Fruit fly (Drosophila melanogaster): Measurements from ENCODE around the gene CG6813.

Gene CG6813

DNA sequence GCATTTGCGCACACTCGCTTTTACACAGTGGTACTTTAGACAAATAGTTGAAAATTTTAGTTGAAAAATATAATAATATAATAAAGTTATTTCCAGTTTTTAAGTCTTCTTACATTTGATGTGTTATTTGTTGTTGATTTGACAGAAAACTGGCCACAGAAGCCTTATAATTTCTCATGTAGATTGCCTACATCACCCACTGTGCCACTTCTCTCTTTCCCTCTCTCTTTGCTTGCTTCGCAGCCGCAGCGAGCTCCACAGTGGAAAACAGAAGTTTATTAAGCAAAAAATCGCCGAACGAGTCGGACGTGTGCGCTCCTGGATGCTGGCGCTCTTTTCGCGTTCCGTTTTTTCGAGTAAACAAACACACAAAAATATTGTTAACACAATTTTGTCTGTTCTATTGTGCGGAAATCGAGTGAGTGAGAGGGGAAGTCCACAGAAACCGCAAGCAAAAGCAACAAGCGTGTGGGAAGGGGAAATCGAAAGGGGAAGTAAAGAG is 29.5 kb upstream of the CG6813 start, which contains the start of gene CG42327 (continued):
- peak; percentile 87 for TF ChIP-seq Lim3 (GFP tag; IDR thresholded peaks at IDR 0.05)
- TF ChIP-seq Drgx (GFP tag; IDR thresholded peaks at IDR 0.05), result peak; percentile 98
- TF ChIP-seq bsh (GFP tag; optimal IDR thresholded peaks at IDR 0.05), result peak; percentile 91 to 98
- peak; percentile 69 for TF ChIP-seq CG11085 (GFP tag; IDR thresholded peaks at IDR 0.05)
- peak; percentile 86 for TF ChIP-seq Dbx (GFP tag; IDR thresholded peaks at IDR 0.05)
- TF ChIP-seq Doc3 (GFP tag; IDR thresholded peaks at IDR 0.05; ENCODE audit: partially characterized antibody), result no peak
- peak; percentile 8 for TF ChIP-seq Hmx (GFP tag; optimal IDR thresholded peaks at IDR 0.05)
- TF ChIP-seq jing (GFP tag; optimal IDR thresholded peaks at IDR 0.05), result peak; percentile 88
- peak; percentile 88 for TF ChIP-seq CG6854 (GFP tag; optimal IDR thresholded peaks at IDR 0.05)
- peak; percentile 45 for TF ChIP-seq bbx (GFP tag; IDR thresholded peaks at IDR 0.05; ENCODE audit: partially characterized antibody)
- peak; percentile 94 for TF ChIP-seq sisA (GFP tag; IDR thresholded peaks at IDR 0.05)
- TF ChIP-seq schlank (tag; optimal IDR thresholded peaks at IDR 0.05), result peak; percentile 8
- TF ChIP-seq CG1832 (GFP tag; optimal IDR thresholded peaks at IDR 0.05), result no peak
- peak; percentile 60 to 73 for TF ChIP-seq Pdp1 (GFP tag; optimal IDR thresholded peaks at IDR 0.05)
- TF ChIP-seq dan (GFP tag; IDR thresholded peaks at IDR 0.05), result peak; percentile 73
- TF ChIP-seq CG14014 (GFP tag; IDR thresholded peaks at IDR 0.05), result peak; percentile 90
- TF ChIP-seq crc (GFP tag; optimal IDR thresholded peaks at IDR 0.05), result peak; percentile 57
- TF ChIP-seq CG5953 (GFP tag; IDR thresholded peaks at IDR 0.05), result peak; percentile 98
- peak; percentile 85 for TF ChIP-seq CG8359 (GFP tag; optimal IDR thresholded peaks at IDR 0.05; ENCODE audit: borderline replicate concordance)
- peak; percentile 88 for TF ChIP-seq CG2889 (GFP tag; IDR thresholded peaks at IDR 0.05)
- peak; percentile 93 for TF ChIP-seq CG17361 (GFP tag; IDR thresholded peaks at IDR 0.05)
- peak; percentile 98 for TF ChIP-seq ewg (GFP tag; optimal IDR thresholded peaks at IDR 0.05)
- peak; percentile 97 for TF ChIP-seq Awh (GFP tag; IDR thresholded peaks at IDR 0.05)
- peak; percentile 58 for TF ChIP-seq HmgD (GFP tag; optimal IDR thresholded peaks at IDR 0.05)
- no peak for TF ChIP-seq HLHmδ (GFP tag; optimal IDR thresholded peaks at IDR 0.05)
- peak; percentile 88 for TF ChIP-seq CG3281 (GFP tag; optimal IDR thresholded peaks at IDR 0.05)
- TF ChIP-seq gro (GFP tag; optimal IDR thresholded peaks at IDR 0.05), result peak; percentile 69
- TF ChIP-seq CG8089 (GFP tag; optimal IDR thresholded peaks at IDR 0.05), result peak; percentile 60
- peak; percentile 92 for TF ChIP-seq CG14667 (GFP tag; IDR thresholded peaks at IDR 0.05)
- peak in 1 of 3 experiments; percentile 91 for TF ChIP-seq lola (GFP tag; optimal IDR thresholded peaks at IDR 0.05)
- peak; percentile 94 for TF ChIP-seq CG6813 (GFP tag; optimal IDR thresholded peaks at IDR 0.05)
- TF ChIP-seq Fer2 (tag; optimal IDR thresholded peaks at IDR 0.05), result peak; percentile 48
- TF ChIP-seq chif (GFP tag; optimal IDR thresholded peaks at IDR 0.05), result peak; percentile 73 to 89
- TF ChIP-seq CG17802 (tag; optimal IDR thresholded peaks at IDR 0.05), result peak; percentile 79
- peak; percentile 98 for TF ChIP-seq vvl (GFP tag; IDR thresholded peaks at IDR 0.05)
- no peak for TF ChIP-seq CG7963 (GFP tag; IDR thresholded peaks at IDR 0.05; ENCODE audit: partially characterized antibody)
- peak; percentile 82 for TF ChIP-seq Atf-2 (GFP tag; optimal IDR thresholded peaks at IDR 0.05)
- peak; percentile 80 for TF ChIP-seq CG43689 (GFP tag; IDR thresholded peaks at IDR 0.05)
- TF ChIP-seq ro (GFP tag; IDR thresholded peaks at IDR 0.05), result peak; percentile 84
- TF ChIP-seq CG7372 (GFP tag; IDR thresholded peaks at IDR 0.05), result peak; percentile 86
- TF ChIP-seq dmrt11E (tag; optimal IDR thresholded peaks at IDR 0.05), result peak; percentile 92
- peak; percentile 89 for TF ChIP-seq CG9437 (GFP tag; optimal IDR thresholded peaks at IDR 0.05)
- TF ChIP-seq ci (GFP tag; IDR thresholded peaks at IDR 0.05), result peak; percentile 99
- peak; percentile 98 for TF ChIP-seq CG17328 (GFP tag; IDR thresholded peaks at IDR 0.05)
- peak; percentile 87 for TF ChIP-seq CG13296 (GFP tag; optimal IDR thresholded peaks at IDR 0.05)
- TF ChIP-seq odd (GFP tag; optimal IDR thresholded peaks at IDR 0.05), result peak; percentile 90
- TF ChIP-seq cas (GFP tag; IDR thresholded peaks at IDR 0.05), result peak; percentile 78
- peak; percentile 80 for TF ChIP-seq CG10543 (GFP tag; optimal IDR thresholded peaks at IDR 0.05)
- TF ChIP-seq CG6791 (GFP tag; IDR thresholded peaks at IDR 0.05; ENCODE audit: partially characterized antibody), result peak; percentile 48; the same call in 1 of the 3 replicates
- TF ChIP-seq danr (GFP tag; IDR thresholded peaks at IDR 0.05), result peak; percentile 87

Data from whole organism, embryonic.